Fruit fly (Drosophila melanogaster) whole organism, embryonic: Measurements from ENCODE around the gene CG5103.
A peak's percentile ranks its signal among the peaks of the same experiment; 100 is the strongest.

Source experiments
- Asciz ChIP-seq: fragments of 200-800 bp; sonication (Bioruptor generic); optimal IDR thresholded peaks from 2 replicates; lab custom pipeline; 2017; ENCODE audit warnings: missing biosample characterization, mild to moderate bottlenecking, missing genetic modification characterization, missing genetic modification reagents
- Atf-2 ChIP-seq: fragments of 200-800 bp; sonication (Bioruptor generic); optimal IDR thresholded peaks from 2 replicates; lab custom pipeline; 2016; ENCODE audit warnings: missing biosample characterization, missing genetic modification characterization
- Blimp-1 ChIP-seq: fragments of 200-800 bp; sonication (Bioruptor generic); optimal IDR thresholded peaks from 3 replicates; lab custom pipeline; 2018; ENCODE audit warnings: missing biosample characterization, missing genetic modification characterization, mild to moderate bottlenecking, moderate library complexity, missing genetic modification reagents
- CG11093 ChIP-seq: fragments of 200-800 bp; sonication (Bioruptor generic); IDR thresholded peaks from 3 replicates; pipeline ENCODE4 v1.3.6; 2022; ENCODE audit warnings: missing biosample characterization, missing genetic modification characterization
- CG11695 ChIP-seq: fragments of 200-800 bp; sonication (Bioruptor generic); IDR thresholded peaks from 3 replicates; pipeline ENCODE4 v1.3.6; 2022; ENCODE audit warnings: missing biosample characterization, missing genetic modification characterization
- CG12219 ChIP-seq: fragments of 200-800 bp; sonication (Bioruptor generic); optimal IDR thresholded peaks from 3 replicates; lab custom pipeline; 2018; ENCODE audit warnings: missing biosample characterization, mild to moderate bottlenecking, missing genetic modification characterization
- CG12942 ChIP-seq: fragments of 200-800 bp; sonication (Bioruptor generic); optimal IDR thresholded peaks from 3 replicates; lab custom pipeline; 2016; ENCODE audit warnings: missing biosample characterization, missing genetic modification characterization
- CG14014 ChIP-seq: fragments of 200-800 bp; sonication (Bioruptor generic); IDR thresholded peaks from 2 replicates; pipeline ENCODE4 v1.3.6; 2022; ENCODE audit warnings: missing biosample characterization, missing genetic modification characterization
- CG14441 ChIP-seq: fragments of 200-800 bp; sonication (Bioruptor generic); IDR thresholded peaks from 2 replicates; pipeline ENCODE4 v1.3.6; 2022; ENCODE audit warnings: missing biosample characterization, missing genetic modification characterization
- CG14667 ChIP-seq: fragments of 200-800 bp; sonication (Bioruptor generic); IDR thresholded peaks from 2 replicates; pipeline ENCODE4 v1.3.6; 2022; ENCODE audit warnings: missing biosample characterization, missing genetic modification characterization
- CG15269 ChIP-seq: fragments of 200-800 bp; sonication (Bioruptor generic); optimal IDR thresholded peaks from 2 replicates; lab custom pipeline; 2018; ENCODE audit warnings: missing biosample characterization, mild to moderate bottlenecking, missing genetic modification characterization, moderate library complexity
- CG1529 ChIP-seq: fragments of 200-800 bp; sonication (Bioruptor generic); optimal IDR thresholded peaks from 3 replicates; lab custom pipeline; 2018; ENCODE audit warnings: missing biosample characterization, missing genetic modification characterization
- CG2129 ChIP-seq: fragments of 200-800 bp; sonication (Bioruptor generic); IDR thresholded peaks from 2 replicates; pipeline ENCODE4 v1.3.6; 2022; ENCODE audit warnings: missing biosample characterization, missing genetic modification characterization; ENCODE audit not compliant: partially characterized antibody
- CG31441 ChIP-seq: fragments of 200-800 bp; sonication (Bioruptor generic); IDR thresholded peaks from 2 replicates; pipeline ENCODE4 v1.3.6; 2022; ENCODE audit warnings: missing biosample characterization, missing genetic modification characterization
- CG32772 ChIP-seq: fragments of 200-800 bp; sonication (Bioruptor generic); IDR thresholded peaks from 2 replicates; pipeline ENCODE4 v1.3.6; 2022; ENCODE audit warnings: missing biosample characterization, missing genetic modification characterization
- CG3407 ChIP-seq: fragments of 200-800 bp; sonication (Bioruptor generic); optimal IDR thresholded peaks from 2 replicates; lab custom pipeline; 2018; ENCODE audit warnings: missing biosample characterization, mild to moderate bottlenecking, missing genetic modification characterization
- CG34422 ChIP-seq: fragments of 200-800 bp; sonication (Bioruptor generic); IDR thresholded peaks from 3 replicates; pipeline ENCODE4 v1.3.6; 2022; ENCODE audit warnings: missing biosample characterization, missing genetic modification characterization
- CG4730 ChIP-seq: fragments of 200-800 bp; sonication (Bioruptor generic); IDR thresholded peaks from 2 replicates; pipeline ENCODE4 v1.3.6; 2022; ENCODE audit warnings: missing biosample characterization, missing genetic modification characterization
- CG6791 ChIP-seq: fragments of 200-800 bp; sonication (Bioruptor generic); IDR thresholded peaks from 3 replicates; pipeline ENCODE4 v1.3.6; 2022; ENCODE audit warnings: missing biosample characterization, missing genetic modification characterization; ENCODE audit not compliant: partially characterized antibody
- CG7271 ChIP-seq: fragments of 200-800 bp; sonication (Bioruptor generic); optimal IDR thresholded peaks from 2 replicates; lab custom pipeline; 2018; ENCODE audit warnings: missing biosample characterization, mild to moderate bottlenecking, missing genetic modification characterization, moderate library complexity
- CG7357 ChIP-seq: fragments of 200-800 bp; sonication (Bioruptor generic); IDR thresholded peaks from 3 replicates; pipeline ENCODE4 v1.3.6; 2022; ENCODE audit warnings: missing biosample characterization, missing genetic modification characterization
- CG7963 ChIP-seq: fragments of 200-800 bp; sonication (Bioruptor generic); IDR thresholded peaks from 3 replicates; pipeline ENCODE4 v1.3.6; 2022; ENCODE audit warnings: missing biosample characterization, missing genetic modification characterization; ENCODE audit not compliant: partially characterized antibody
- Dip2 ChIP-seq: fragments of 200-800 bp; sonication (Bioruptor generic); IDR thresholded peaks from 2 replicates; pipeline ENCODE4 v1.3.6; 2022; ENCODE audit warnings: missing biosample characterization, missing genetic modification characterization
- Dip3 ChIP-seq: fragments of 200-800 bp; sonication (Bioruptor generic); optimal IDR thresholded peaks from 3 replicates; lab custom pipeline; 2016; ENCODE audit warnings: missing biosample characterization, missing genetic modification characterization
- E2f1 ChIP-seq: fragments of 200-800 bp; sonication (Bioruptor generic); IDR thresholded peaks from 2 replicates; pipeline ENCODE4 v1.3.6; 2022; ENCODE audit warnings: missing biosample characterization, missing genetic modification characterization
- Eip74EF ChIP-seq, 2 experiments: fragments of 200-800 bp in 1 of 2; fragments of >200 bp in 1 of 2; sonication (Bioruptor generic) in 1 of 2; optimal IDR thresholded peaks; 2 replicates each; lab custom pipeline; 2017 to 2019; ENCODE audit warnings: missing biosample characterization in 2 of 2, missing genetic modification characterization in 2 of 2, mild to moderate bottlenecking in 1 of 2, moderate library complexity in 1 of 2
- HLH3B ChIP-seq: fragments of 200-800 bp; sonication (Bioruptor generic); IDR thresholded peaks from 2 replicates; pipeline ENCODE4 v1.3.6; 2022; ENCODE audit warnings: missing biosample characterization, missing genetic modification characterization
- Lhr ChIP-seq: fragments of 200-800 bp; sonication (Bioruptor generic); optimal IDR thresholded peaks from 3 replicates; lab custom pipeline; 2017; ENCODE audit warnings: mild to moderate bottlenecking, missing biosample characterization, missing genetic modification reagents, missing genetic modification characterization
- Max ChIP-seq: fragments of 200-800 bp; sonication (Bioruptor generic); optimal IDR thresholded peaks from 2 replicates; lab custom pipeline; 2016; ENCODE audit warnings: missing biosample characterization, mild to moderate bottlenecking, missing genetic modification characterization
- NK7.1 ChIP-seq: fragments of 200-800 bp; sonication (Bioruptor generic); optimal IDR thresholded peaks from 3 replicates; lab custom pipeline; 2016; ENCODE audit warnings: missing biosample characterization, missing genetic modification characterization
- Sin3A ChIP-seq: fragments of >200 bp; optimal IDR thresholded peaks from 2 replicates; lab custom pipeline; 2018
- Six4 ChIP-seq: fragments of 200-800 bp; sonication (Bioruptor generic); optimal IDR thresholded peaks from 2 replicates; lab custom pipeline; 2016; ENCODE audit warnings: missing biosample characterization, missing genetic modification characterization
- Sox102F ChIP-seq: fragments of 200-800 bp; sonication (Bioruptor generic); optimal IDR thresholded peaks from 2 replicates; lab custom pipeline; 2018; ENCODE audit warnings: missing biosample characterization, mild to moderate bottlenecking, missing genetic modification characterization, moderate library complexity
- Ssrp ChIP-seq: fragments of 200-800 bp; sonication (Bioruptor generic); optimal IDR thresholded peaks from 2 replicates; lab custom pipeline; 2018; ENCODE audit warnings: missing biosample characterization, mild to moderate bottlenecking, missing genetic modification characterization, moderate library complexity
- Usf ChIP-seq: fragments of 200-800 bp; sonication (Bioruptor generic); optimal IDR thresholded peaks from 2 replicates; lab custom pipeline; 2017; ENCODE audit warnings: missing genotype, missing biosample characterization, missing genetic modification characterization
- ash1 ChIP-seq: fragments of 200-800 bp; sonication (Bioruptor generic); optimal IDR thresholded peaks from 2 replicates; lab custom pipeline; 2018; ENCODE audit warnings: missing biosample characterization, mild to moderate bottlenecking, missing genetic modification characterization
- ato ChIP-seq: fragments of 200-800 bp; sonication (Bioruptor generic); IDR thresholded peaks from 2 replicates; pipeline ENCODE4 v1.3.6; 2022; ENCODE audit warnings: missing biosample characterization, missing genetic modification characterization; ENCODE audit not compliant: partially characterized antibody
- bowl ChIP-seq: fragments of 200-800 bp; sonication (Bioruptor generic); IDR thresholded peaks from 2 replicates; pipeline ENCODE4 v1.3.6; 2022; ENCODE audit warnings: missing biosample characterization, missing genetic modification characterization
- emc ChIP-seq: fragments of 200-800 bp; sonication (Bioruptor generic); optimal IDR thresholded peaks from 2 replicates; lab custom pipeline; 2016; ENCODE audit warnings: missing biosample characterization, missing genetic modification characterization
- grau ChIP-seq: fragments of 200-800 bp; optimal IDR thresholded peaks from 3 replicates; lab custom pipeline; 2019; ENCODE audit warnings: missing biosample characterization, mild to moderate bottlenecking, missing genetic modification characterization, moderate library complexity
- hkb ChIP-seq, 2 experiments: fragments of 200-800 bp in 1 of 2; fragments of >200 bp in 1 of 2; sonication (Bioruptor generic) in 1 of 2; IDR thresholded peaks in 1 of 2; optimal IDR thresholded peaks in 1 of 2; 2 replicates each; pipeline versions ENCODE4 v1.3.6 to Lab custom; 2017 to 2022; ENCODE audit warnings: missing biosample characterization in 1 of 2, missing genetic modification characterization in 1 of 2
- ind ChIP-seq: fragments of 200-800 bp; sonication (Bioruptor generic); optimal IDR thresholded peaks from 3 replicates; lab custom pipeline; 2016; ENCODE audit warnings: missing biosample characterization, missing genetic modification characterization
- jigr1 ChIP-seq: fragments of 200-800 bp; sonication (Bioruptor generic); IDR thresholded peaks from 3 replicates; pipeline ENCODE4 v1.3.6; 2022; ENCODE audit warnings: missing biosample characterization, missing genetic modification characterization
- onecut ChIP-seq: fragments of 200-800 bp; sonication (Bioruptor generic); IDR thresholded peaks from 2 replicates; pipeline ENCODE4 v1.3.6; 2022; ENCODE audit warnings: missing biosample characterization, missing genetic modification characterization
- org-1 ChIP-seq: fragments of 200-800 bp; sonication (Bioruptor generic); optimal IDR thresholded peaks from 2 replicates; lab custom pipeline; 2017; ENCODE audit warnings: missing biosample characterization, missing genetic modification characterization
- pb ChIP-seq: fragments of 200-800 bp; sonication (Bioruptor generic); optimal IDR thresholded peaks from 3 replicates; lab custom pipeline; 2016; ENCODE audit warnings: missing biosample characterization, missing genetic modification characterization
- salm ChIP-seq: fragments of 200-800 bp; sonication (Bioruptor generic); optimal IDR thresholded peaks from 2 replicates; lab custom pipeline; 2018; ENCODE audit warnings: missing biosample characterization, mild to moderate bottlenecking, missing genetic modification characterization
- slou ChIP-seq: fragments of 200-800 bp; sonication (Bioruptor generic); optimal IDR thresholded peaks from 3 replicates; lab custom pipeline; 2016; ENCODE audit warnings: missing biosample characterization, missing genetic modification characterization
- ttk ChIP-seq: fragments of 200-800 bp; sonication (Bioruptor generic); IDR thresholded peaks from 2 replicates; pipeline ENCODE4 v2.1.2; 2022; ENCODE audit warnings: missing biosample characterization, missing genetic modification characterization
- tx ChIP-seq: fragments of 200-800 bp; sonication (Bioruptor generic); optimal IDR thresholded peaks from 2 replicates; lab custom pipeline; 2016; ENCODE audit warnings: missing biosample characterization, missing genetic modification characterization
- unc-4 ChIP-seq: fragments of 200-800 bp; sonication (Bioruptor generic); IDR thresholded peaks from 2 replicates; pipeline ENCODE4 v1.3.6; 2022; ENCODE audit warnings: missing biosample characterization, missing genetic modification characterization; ENCODE audit not compliant: partially characterized antibody
- zen ChIP-seq: fragments of 200-800 bp; sonication (Bioruptor generic); optimal IDR thresholded peaks from 3 replicates; lab custom pipeline; 2018; ENCODE audit warnings: missing biosample characterization, mild to moderate bottlenecking, missing genetic modification characterization, moderate library complexity

The CG5103 gene

DNA sequence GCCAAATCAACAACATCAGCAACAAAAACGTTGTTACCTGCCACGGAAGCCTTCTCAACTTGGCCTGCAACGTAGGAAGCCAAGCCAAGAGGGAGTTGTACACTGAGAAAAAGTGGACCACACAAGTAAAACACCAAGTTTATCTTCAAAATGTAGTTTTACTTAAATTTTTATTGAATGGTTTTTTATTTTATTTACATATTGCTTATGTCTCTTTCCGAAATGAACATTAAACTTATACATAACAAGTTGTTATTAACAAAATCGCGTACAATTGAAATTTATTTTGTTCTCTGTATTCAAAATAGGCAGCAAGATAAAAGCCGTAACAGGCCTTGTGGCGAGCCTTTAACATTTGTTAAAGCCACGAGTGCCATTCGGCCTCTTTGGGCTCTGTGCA lies 45.2 kb downstream of the CG5103 start (continued):
- TF ChIP-seq CG7357 (no peak), slou (GFP tag; lab: Kevin White, UChicago) (no peak), CG31441 (GFP tag; lab: Robert Waterston, UW) (no peak), CG6791 (GFP tag; lab: Robert Waterston, UW) (no peak), org-1 (GFP tag; lab: Kevin White, UChicago) (no peak), CG34422 (GFP tag; lab: Robert Waterston, UW) (no peak), grau (no peak), CG4730 (GFP tag; lab: Robert Waterston, UW) (0 out of 2 replicates have a peak, but pooled peaks have one; percentile 13), CG1529 (GFP tag; lab: Kevin White, UChicago) (no peak), hkb (optimal IDR thresholded peaks at IDR 0.05; lab: Kevin White, UChicago) (no peak), hkb (GFP tag; IDR thresholded peaks at IDR 0.05; lab: Robert Waterston, UW) (no peak), bowl (GFP tag; lab: Robert Waterston, UW) (no peak), Sin3A (lab: Kevin White, UChicago) (no peak), CG2129 (GFP tag; lab: Robert Waterston, UW) (no peak), tx (no peak), CG7271 (tag; lab: Kevin White, UChicago) (no peak), Asciz (GFP tag; lab: Kevin White, UChicago) (no peak), E2f1 (GFP tag; lab: Robert Waterston, UW) (no peak), emc (GFP tag; lab: Kevin White, UChicago) (no peak), salm (tag; lab: Kevin White, UChicago) (no peak), Max (GFP tag; lab: Kevin White, UChicago) (no peak), CG15269 (tag; lab: Kevin White, UChicago) (no peak), Dip3 (GFP tag; lab: Kevin White, UChicago) (no peak), Blimp-1 (no peak), CG14667 (no peak), CG32772 (GFP tag; lab: Robert Waterston, UW) (no peak), CG11695 (GFP tag; lab: Robert Waterston, UW) (no peak), onecut (no peak), jigr1 (GFP tag; lab: Robert Waterston, UW) (no peak), CG12219 (GFP tag; lab: Kevin White, UChicago) (no peak), Eip74EF (GFP tag; optimal IDR thresholded peaks at IDR 0.05; lab: Kevin White, UChicago) (no peak), Lhr (GFP tag; lab: Kevin White, UChicago) (no peak), Usf (no peak), ind (no peak), Dip2 (GFP tag; lab: Robert Waterston, UW) (no peak), pb (GFP tag; lab: Kevin White, UChicago) (no peak), ato (GFP tag; lab: Robert Waterston, UW) (no peak), HLH3B (GFP tag; lab: Robert Waterston, UW) (no peak), zen (peak; percentile 33), CG14014 (no peak), CG14441 (GFP tag; lab: Robert Waterston, UW) (no peak), ash1 (no peak), CG3407 (GFP tag; lab: Kevin White, UChicago) (no peak), CG11093 (no peak), unc-4 (no peak), Sox102F (GFP tag; lab: Kevin White, UChicago) (peak; percentile 11), ttk (GFP tag; lab: Robert Waterston, UW) (no peak), Six4 (no peak), NK7.1 (GFP tag; lab: Kevin White, UChicago) (no peak), CG12942 (GFP tag; lab: Kevin White, UChicago) (no peak), Ssrp (no peak), Atf-2 (no peak), CG7963 (no peak)
